Worm (Caenorhabditis elegans): ENCODE results near the gene nhr-72.
A peak's percentile ranks its signal among the peaks of the same experiment; 100 is the strongest.

ce11 chrII:3897758-3898494 lies 47.4 kb upstream of the nhr-72 start, which contains the start of gene F53C3.6:
- TF ChIP-seq gei-8 (GFP tag; optimal IDR thresholded peaks at IDR 0.05), result no peak
- TF ChIP-seq snpc-4 (tag; optimal IDR thresholded peaks at IDR 0.05), result no peak
- peak; percentile 38 for TF ChIP-seq mes-2 (tag; optimal IDR thresholded peaks at IDR 0.05; ENCODE audit: poor library complexity, severe bottlenecking)
- TF ChIP-seq Y105C5A.15 (GFP tag; IDR thresholded peaks at IDR 0.05), result no peak
- peak; percentile 54 for TF ChIP-seq nhr-48 (tag; optimal IDR thresholded peaks at IDR 0.05)
- no peak for TF ChIP-seq egl-27 (tag; optimal IDR thresholded peaks at IDR 0.05)
- no peak for TF ChIP-seq ceh-62 (tag; optimal IDR thresholded peaks at IDR 0.05)
- TF ChIP-seq mxl-2 (GFP tag; conservative IDR thresholded peaks at IDR 0.05), result no peak
- TF ChIP-seq nhr-28 (tag; optimal IDR thresholded peaks at IDR 0.05), result peak; percentile 54
- no peak for TF ChIP-seq lin-39 (tag; optimal IDR thresholded peaks at IDR 0.05)
- no peak for TF ChIP-seq nhr-111 (GFP tag; optimal IDR thresholded peaks at IDR 0.05)
- no peak for TF ChIP-seq ZK546.5 (tag; optimal IDR thresholded peaks at IDR 0.05)
- no peak for TF ChIP-seq aly-2 (tag; optimal IDR thresholded peaks at IDR 0.05)
- no peak for TF ChIP-seq arid-1 (GFP tag; conservative IDR thresholded peaks at IDR 0.05)
